Worm (Caenorhabditis elegans): ENCODE data around the gene cdh-12.
A peak's percentile ranks its signal among the peaks of the same experiment; 100 is the strongest.

Gene cdh-12

DNA sequence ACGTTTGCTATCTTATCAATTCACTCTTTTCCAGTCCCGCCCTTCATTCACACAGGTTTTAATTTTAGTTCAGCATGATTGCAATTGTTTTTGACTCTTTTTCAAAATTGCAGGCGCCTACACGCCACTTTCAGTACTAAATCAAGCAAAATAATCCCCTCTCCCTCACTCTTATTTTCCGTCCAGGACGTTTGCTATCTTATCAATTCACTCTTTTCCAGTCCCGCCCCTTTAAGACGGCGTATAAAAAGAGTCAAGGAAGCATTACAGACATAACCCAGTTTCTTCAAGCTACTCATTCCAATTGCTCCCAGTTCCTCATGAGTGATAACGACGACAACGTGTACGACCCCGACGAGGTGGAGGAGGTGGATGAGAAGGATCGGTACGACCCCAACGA lies 62.8 kb downstream of the cdh-12 start, which contains the start of gene Y119D3B.21:
Y119D3B.21 (plus strand) TSS at position 321 of the 400 bp plus-strand sequence.
- no peak for TF ChIP-seq lin-13 (tag; optimal IDR thresholded peaks at IDR 0.05)
- no peak for TF ChIP-seq hlh-1 (tag; optimal IDR thresholded peaks at IDR 0.05)
- no peak for TF ChIP-seq cnd-1 (tag; optimal IDR thresholded peaks at IDR 0.05)
- no peak for TF ChIP-seq ham-2 (GFP tag; optimal IDR thresholded peaks at IDR 0.05)
- no peak for TF ChIP-seq ces-1 (GFP tag; optimal IDR thresholded peaks at IDR 0.05)
- no peak for TF ChIP-seq nhr-12 (tag; optimal IDR thresholded peaks at IDR 0.05)

DNA sequence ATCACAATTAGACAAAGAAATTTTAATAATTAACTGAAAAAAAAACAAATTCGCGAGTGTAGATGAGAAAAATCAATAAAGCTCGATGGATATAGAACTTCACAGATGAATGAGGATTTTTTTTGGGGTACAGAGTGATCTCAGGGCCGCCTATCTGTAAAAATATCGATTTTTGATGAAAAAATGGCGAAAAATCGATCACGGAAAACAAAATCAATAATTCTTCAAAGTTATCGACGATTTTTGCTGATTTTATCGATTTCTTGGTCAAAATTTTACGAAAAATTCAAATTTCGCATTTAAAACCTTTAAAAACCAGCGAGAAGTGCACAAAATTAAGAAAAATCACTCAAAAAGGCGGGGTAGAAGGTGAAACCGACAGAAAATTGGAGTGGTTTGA lies 64.3 kb downstream of the cdh-12 start:
- TF ChIP-seq unc-62 (GFP tag; optimal IDR thresholded peaks at IDR 0.05) (no peak), blmp-1 (tag; optimal IDR thresholded peaks at IDR 0.05) (no peak), nhr-76 (tag; optimal IDR thresholded peaks at IDR 0.05) (no peak), ceh-83 (GFP tag; optimal IDR thresholded peaks at IDR 0.05) (no peak), pha-4 (tag; optimal IDR thresholded peaks at IDR 0.05) (no peak), lsy-2 (tag; optimal IDR thresholded peaks at IDR 0.05) (no peak), drap-1 (GFP tag; optimal IDR thresholded peaks at IDR 0.05) (no peak), flh-1 (GFP tag; optimal IDR thresholded peaks at IDR 0.05) (no peak), ces-1 (GFP tag; optimal IDR thresholded peaks at IDR 0.05) (no peak), mls-2 (tag; optimal IDR thresholded peaks at IDR 0.05) (no peak)

DNA sequence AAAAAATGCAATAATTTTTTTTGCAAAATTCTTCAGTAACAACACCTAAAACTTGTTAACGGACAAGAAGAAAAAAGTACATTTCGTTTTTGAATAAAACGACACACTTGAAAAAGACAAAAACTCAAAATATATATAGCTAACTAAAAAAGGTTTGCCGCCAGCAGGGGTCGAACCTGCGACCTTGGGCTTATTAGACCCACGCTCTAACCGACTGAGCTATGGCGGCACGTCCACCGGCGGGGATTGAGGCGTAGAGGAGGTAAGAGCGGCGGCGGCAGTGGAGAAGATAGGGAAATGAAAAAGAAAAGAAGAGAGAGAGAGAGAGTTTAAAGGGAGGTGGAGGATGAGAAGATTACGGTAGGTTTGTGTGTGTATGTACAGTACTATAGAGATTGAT lies 66.4 kb downstream of the cdh-12 start:
- no peak for TF ChIP-seq ceh-39 (tag; optimal IDR thresholded peaks at IDR 0.05)
- peak; percentile 28 for TF ChIP-seq mls-2 (tag; optimal IDR thresholded peaks at IDR 0.05)
- TF ChIP-seq ham-2 (GFP tag; optimal IDR thresholded peaks at IDR 0.05): peak; percentile 59
- TF ChIP-seq drap-1 (GFP tag; optimal IDR thresholded peaks at IDR 0.05): peak; percentile 28
- TF ChIP-seq bed-3 (GFP tag; optimal IDR thresholded peaks at IDR 0.05): peak; percentile 18
- peak; percentile 73 for TF ChIP-seq sptf-1 (tag; optimal IDR thresholded peaks at IDR 0.05)
- TF ChIP-seq ceh-43 (GFP tag; optimal IDR thresholded peaks at IDR 0.05): peak; percentile 55
- TF ChIP-seq M03D4.4 (tag; optimal IDR thresholded peaks at IDR 0.05): peak; percentile 65
- peak; percentile 67 for TF ChIP-seq ceh-83 (GFP tag; optimal IDR thresholded peaks at IDR 0.05)
- peak; percentile 56 for TF ChIP-seq sem-2 (GFP tag; optimal IDR thresholded peaks at IDR 0.05)
- peak; percentile 8 for TF ChIP-seq flh-1 (GFP tag; optimal IDR thresholded peaks at IDR 0.05)
- TF ChIP-seq elt-1 (tag; optimal IDR thresholded peaks at IDR 0.05; ENCODE audit: borderline replicate concordance, insufficient read depth): no peak
- TF ChIP-seq unc-39 (tag; optimal IDR thresholded peaks at IDR 0.05): no peak
- no peak for TF ChIP-seq elt-3 (tag; optimal IDR thresholded peaks at IDR 0.05)
- TF ChIP-seq unc-120 (tag; optimal IDR thresholded peaks at IDR 0.05; ENCODE audit: poor library complexity, severe bottlenecking): peak; percentile 67
- TF ChIP-seq nhr-28 (tag; optimal IDR thresholded peaks at IDR 0.05): no peak
- no peak for TF ChIP-seq lsy-2 (tag; optimal IDR thresholded peaks at IDR 0.05)
- no peak for TF ChIP-seq pha-4 (tag; optimal IDR thresholded peaks at IDR 0.05)
- TF ChIP-seq lin-13 (tag; optimal IDR thresholded peaks at IDR 0.05): no peak
- TF ChIP-seq ztf-11 (tag; optimal IDR thresholded peaks at IDR 0.05): no peak
- no peak for TF ChIP-seq ces-1 (GFP tag; optimal IDR thresholded peaks at IDR 0.05)
- no peak for TF ChIP-seq zip-8 (tag; optimal IDR thresholded peaks at IDR 0.05)
- peak; percentile 70 for TF ChIP-seq cnd-1 (tag; optimal IDR thresholded peaks at IDR 0.05)

DNA sequence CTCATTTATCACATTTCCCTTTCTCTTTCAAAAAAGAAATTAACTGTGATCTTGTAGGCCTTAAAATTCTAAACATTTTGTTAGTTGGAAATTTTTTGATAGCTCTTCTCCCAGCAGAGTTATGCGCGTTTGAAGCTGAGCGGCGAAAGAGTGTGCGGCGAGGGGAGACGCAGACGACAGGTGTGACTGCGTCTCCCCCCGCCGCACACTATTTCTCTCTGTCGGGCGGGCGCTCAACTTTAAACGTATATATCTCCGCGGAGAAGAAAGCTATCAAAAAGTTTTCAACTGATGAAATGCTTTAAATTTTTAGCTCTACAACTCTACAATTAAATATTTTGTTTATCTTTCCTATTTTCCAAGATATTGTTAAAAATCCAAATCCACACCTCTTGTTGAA lies 67.2 kb downstream of the cdh-12 start:
- TF ChIP-seq snpc-4 (tag; optimal IDR thresholded peaks at IDR 0.05): no peak
- TF ChIP-seq bed-3 (GFP tag; optimal IDR thresholded peaks at IDR 0.05): no peak
- TF ChIP-seq ztf-11 (tag; optimal IDR thresholded peaks at IDR 0.05): no peak
- TF ChIP-seq blmp-1 (tag; optimal IDR thresholded peaks at IDR 0.05): no peak
- TF ChIP-seq pha-4 (tag; optimal IDR thresholded peaks at IDR 0.05): no peak
- TF ChIP-seq zip-8 (tag; optimal IDR thresholded peaks at IDR 0.05): no peak
- no peak for TF ChIP-seq elt-3 (tag; optimal IDR thresholded peaks at IDR 0.05)
- TF ChIP-seq lsy-2 (tag; optimal IDR thresholded peaks at IDR 0.05): no peak
- no peak for TF ChIP-seq nhr-76 (tag; optimal IDR thresholded peaks at IDR 0.05)
- no peak for TF ChIP-seq cnd-1 (tag; optimal IDR thresholded peaks at IDR 0.05)
- no peak for TF ChIP-seq ceh-43 (GFP tag; optimal IDR thresholded peaks at IDR 0.05)
- no peak for TF ChIP-seq lin-13 (tag; optimal IDR thresholded peaks at IDR 0.05)

DNA sequence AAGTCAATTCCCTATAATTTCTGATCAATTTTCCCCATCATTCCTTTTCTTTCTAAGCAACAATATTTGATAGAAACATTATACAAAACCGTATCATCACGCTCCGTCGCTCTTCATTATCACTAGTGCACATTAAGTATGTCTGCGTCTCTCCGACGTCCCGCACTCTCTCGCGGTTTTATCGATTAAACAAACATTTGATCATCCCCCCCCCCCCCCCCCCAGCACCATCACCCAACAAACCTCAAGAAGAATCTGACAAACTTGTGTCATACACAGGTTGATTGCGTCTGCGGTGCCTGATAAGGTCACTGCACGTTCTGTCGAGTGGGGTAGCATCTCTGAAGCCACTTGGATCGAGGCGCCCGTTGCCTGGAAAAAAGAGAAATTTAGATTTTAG lies 68.2 kb downstream of the cdh-12 start:
- TF ChIP-seq lsy-2 (tag; optimal IDR thresholded peaks at IDR 0.05) (no peak), drap-1 (GFP tag; optimal IDR thresholded peaks at IDR 0.05) (no peak), lin-13 (tag; optimal IDR thresholded peaks at IDR 0.05) (no peak), bed-3 (GFP tag; optimal IDR thresholded peaks at IDR 0.05) (no peak), ceh-39 (tag; optimal IDR thresholded peaks at IDR 0.05) (no peak), elt-1 (tag; optimal IDR thresholded peaks at IDR 0.05; ENCODE audit: borderline replicate concordance, insufficient read depth) (no peak), pha-4 (tag; optimal IDR thresholded peaks at IDR 0.05) (no peak), mls-2 (tag; optimal IDR thresholded peaks at IDR 0.05) (no peak), unc-39 (tag; optimal IDR thresholded peaks at IDR 0.05) (no peak), blmp-1 (tag; optimal IDR thresholded peaks at IDR 0.05) (no peak), nhr-76 (tag; optimal IDR thresholded peaks at IDR 0.05) (no peak), ceh-43 (GFP tag; optimal IDR thresholded peaks at IDR 0.05) (no peak), cnd-1 (tag; optimal IDR thresholded peaks at IDR 0.05) (no peak), ceh-83 (GFP tag; optimal IDR thresholded peaks at IDR 0.05) (no peak), M03D4.4 (tag; optimal IDR thresholded peaks at IDR 0.05) (no peak)
